Worm (Caenorhabditis elegans) whole organism, L2 larva: Measurements from ENCODE around the gene ndua-8.

ENCODE experiments used
- egl-27 ChIP-seq: sonication (generic microtip); optimal IDR thresholded peaks from 3 replicates; lab custom pipeline; 2017; ENCODE audit warnings: missing biosample characterization, missing genetic modification reagents, missing genetic modification characterization
- fos-1 ChIP-seq: fragments of 150-350 bp; optimal IDR thresholded peaks from 2 replicates; lab custom pipeline; 2014; ENCODE audit warnings: missing biosample characterization, missing genetic modification characterization
- lin-13 ChIP-seq: fragments of 150-350 bp; optimal IDR thresholded peaks from 2 replicates; lab custom pipeline; 2014; ENCODE audit warnings: missing biosample characterization, missing genetic modification reagents, missing genetic modification characterization
- lin-39 ChIP-seq: fragments of 150-350 bp; optimal IDR thresholded peaks from 2 replicates; lab custom pipeline; 2014; ENCODE audit warnings: missing biosample characterization, missing genetic modification reagents, missing genetic modification characterization
- nhr-12 ChIP-seq: fragments of 150-350 bp; optimal IDR thresholded peaks from 2 replicates; lab custom pipeline; 2014; ENCODE audit warnings: missing biosample characterization, missing genetic modification characterization
- nhr-6 ChIP-seq: fragments of 150-350 bp; optimal IDR thresholded peaks from 2 replicates; lab custom pipeline; 2014; ENCODE audit warnings: missing biosample characterization, missing genetic modification characterization
- nhr-77 ChIP-seq: fragments of 150-350 bp; optimal IDR thresholded peaks from 2 replicates; lab custom pipeline; 2014; ENCODE audit warnings: missing biosample characterization, missing genetic modification characterization
- snpc-4 ChIP-seq: fragments of 150-350 bp; optimal IDR thresholded peaks from 2 replicates; lab custom pipeline; 2014; ENCODE audit warnings: missing biosample characterization, missing genetic modification characterization
- unc-55 ChIP-seq: fragments of 150-350 bp; sonication (generic microtip); optimal IDR thresholded peaks from 3 replicates; lab custom pipeline; 2014; ENCODE audit warnings: missing biosample characterization, missing genetic modification reagents, missing genetic modification characterization
- zag-1 ChIP-seq: fragments of 150-350 bp; optimal IDR thresholded peaks from 2 replicates; lab custom pipeline; 2014; ENCODE audit warnings: missing biosample characterization, missing genetic modification characterization
- ztf-11 ChIP-seq: sonication (generic microtip); optimal IDR thresholded peaks from 2 replicates; lab custom pipeline; 2017; ENCODE audit warnings: missing biosample characterization, missing genetic modification characterization

- no peak for TF ChIP-seq lin-39 (tag; lab: Kevin White, UChicago)
- TF ChIP-seq snpc-4 (tag; lab: Kevin White, UChicago): no peak
- no peak for TF ChIP-seq nhr-6 (tag; lab: Kevin White, UChicago)
- no peak for TF ChIP-seq unc-55 (GFP tag; lab: Kevin White, UChicago)
- TF ChIP-seq egl-27 (tag; lab: Kevin White, UChicago): no peak
- TF ChIP-seq fos-1 (tag; lab: Kevin White, UChicago): no peak
- no peak for TF ChIP-seq zag-1 (tag; lab: Kevin White, UChicago)
- no peak for TF ChIP-seq nhr-12 (tag; lab: Kevin White, UChicago)
- no peak for TF ChIP-seq nhr-77 (tag; lab: Kevin White, UChicago)
- TF ChIP-seq lin-13: no peak
- no peak for TF ChIP-seq ztf-11
These were observed 23.1 kb downstream of the ndua-8 start for ce11 chrIII:2551981-2552380.
